Worm (Caenorhabditis elegans) whole organism, young adult: ENCODE measurements around the gene rps-1.

Source experiments
- B0035.1 ChIP-seq: sonication (generic microtip); optimal IDR thresholded peaks from 2 replicates; lab custom pipeline; 2016; ENCODE audit warnings: missing genetic modification characterization, mild to moderate bottlenecking, missing compliant biosample characterization, missing genotype, missing genetic modification reagents
- B0261.1 ChIP-seq: sonication (generic microtip); optimal IDR thresholded peaks from 2 replicates; lab custom pipeline; 2016; ENCODE audit warnings: mild to moderate bottlenecking, missing genetic modification characterization, moderate library complexity, missing compliant biosample characterization
- D2030.7 ChIP-seq: fragments of 200-800 bp; sonication (Bioruptor generic); IDR thresholded peaks from 2 replicates; pipeline ENCODE4 v1.3.6; 2022; ENCODE audit warnings: missing genetic modification reagents, missing genetic modification characterization, missing compliant biosample characterization
- F37B4.10 ChIP-seq: fragments of 200-800 bp; sonication (Bioruptor generic); IDR thresholded peaks from 2 replicates; pipeline ENCODE4 v1.3.6; 2022; ENCODE audit warnings: missing genetic modification characterization, missing compliant biosample characterization
- F49E8.2 ChIP-seq: sonication (generic microtip); optimal IDR thresholded peaks from 3 replicates; lab custom pipeline; 2017; ENCODE audit warnings: missing genetic modification characterization, mild to moderate bottlenecking, missing compliant biosample characterization, antibody characterized with exemption, moderate library complexity; ENCODE audit not compliant: insufficient read depth
- F57A8.1 ChIP-seq: fragments of 200-800 bp; sonication (Bioruptor generic); optimal IDR thresholded peaks from 2 replicates; lab custom pipeline; 2018; ENCODE audit warnings: mild to moderate bottlenecking, missing genetic modification characterization, moderate library complexity, missing compliant biosample characterization
- K11D2.4 ChIP-seq: fragments of 200-800 bp; sonication (Bioruptor generic); IDR thresholded peaks from 2 replicates; pipeline ENCODE4 v1.3.6; 2022; ENCODE audit warnings: missing genetic modification reagents, missing genetic modification characterization, missing compliant biosample characterization
- K12H6.12 ChIP-seq: fragments of 200-800 bp; sonication (Bioruptor generic); optimal IDR thresholded peaks from 2 replicates; lab custom pipeline; 2018; ENCODE audit warnings: mild to moderate bottlenecking, missing genetic modification characterization, missing compliant biosample characterization
- Y53F4B.3 ChIP-seq: fragments of 200-800 bp; sonication (Bioruptor generic); IDR thresholded peaks from 2 replicates; pipeline ENCODE4 v1.3.6; 2022; ENCODE audit warnings: missing genetic modification reagents, missing genetic modification characterization, missing compliant biosample characterization
- Y53G8AR.9 ChIP-seq: fragments of 200-800 bp; sonication (Bioruptor generic); conservative IDR thresholded peaks from 2 replicates; pipeline ENCODE4 v1.3.6; 2022; ENCODE audit warnings: missing genetic modification reagents, missing genetic modification characterization, missing compliant biosample characterization
- Y56A3A.18 ChIP-seq: fragments of 200-800 bp; sonication (Bioruptor generic); IDR thresholded peaks from 2 replicates; pipeline ENCODE4 v1.3.6; 2022; ENCODE audit warnings: missing genetic modification reagents, missing genetic modification characterization, missing compliant biosample characterization
- Y67H2A.10 ChIP-seq: fragments of 200-800 bp; sonication (Bioruptor generic); conservative IDR thresholded peaks from 2 replicates; pipeline ENCODE4 v1.3.6; 2022; ENCODE audit warnings: missing genetic modification reagents, missing genetic modification characterization, missing compliant biosample characterization
- Y95B8A.8 ChIP-seq: fragments of 200-800 bp; sonication (Bioruptor generic); IDR thresholded peaks from 2 replicates; pipeline ENCODE4 v1.3.6; 2022; ENCODE audit warnings: missing genetic modification reagents, missing genetic modification characterization, missing compliant biosample characterization
- ama-1 ChIP-seq, 3 experiments: fragments of 150-350 bp in 1 of 3; sonication (generic microtip) in 2 of 3; optimal IDR thresholded peaks; 2 replicates each; lab custom pipeline; 2014 to 2018; ENCODE audit warnings: missing biosample characterization in 2 of 3, missing genetic modification characterization in 2 of 3, missing genetic modification reagents in 2 of 3
- athp-1 ChIP-seq: sonication (generic microtip); optimal IDR thresholded peaks from 2 replicates; lab custom pipeline; 2017; ENCODE audit warnings: mild to moderate bottlenecking, missing genetic modification characterization, missing compliant biosample characterization
- attf-6 ChIP-seq: fragments of 200-800 bp; sonication (Bioruptor generic); IDR thresholded peaks from 2 replicates; pipeline ENCODE4 v1.3.6; 2022; ENCODE audit warnings: missing genetic modification reagents, missing genetic modification characterization, missing compliant biosample characterization
- ccch-3 ChIP-seq: fragments of 200-800 bp; sonication (Bioruptor generic); optimal IDR thresholded peaks from 2 replicates; lab custom pipeline; 2018; ENCODE audit warnings: mild to moderate bottlenecking, missing genetic modification characterization, missing compliant biosample characterization
- ceh-27 ChIP-seq: fragments of 200-800 bp; sonication (Bioruptor generic); optimal IDR thresholded peaks from 2 replicates; lab custom pipeline; 2018; ENCODE audit warnings: mild to moderate bottlenecking, missing genetic modification characterization, moderate library complexity, missing compliant biosample characterization
- ceh-79 ChIP-seq: sonication (generic microtip); optimal IDR thresholded peaks from 2 replicates; lab custom pipeline; 2017; ENCODE audit warnings: mild to moderate bottlenecking, missing genetic modification characterization, missing compliant biosample characterization
- dpff-1 ChIP-seq: sonication (generic microtip); optimal IDR thresholded peaks from 2 replicates; lab custom pipeline; 2017; ENCODE audit warnings: mild to moderate bottlenecking, missing genetic modification characterization, missing compliant biosample characterization
- egrh-3 ChIP-seq: fragments of 200-800 bp; sonication (Bioruptor generic); IDR thresholded peaks from 2 replicates; pipeline ENCODE4 v1.3.6; 2022; ENCODE audit warnings: missing genetic modification reagents, missing genetic modification characterization, missing compliant biosample characterization
- ekl-4 ChIP-seq: fragments of 200-800 bp; sonication (Bioruptor generic); IDR thresholded peaks from 2 replicates; pipeline ENCODE4 v1.3.6; 2022; ENCODE audit warnings: missing genetic modification reagents, missing genetic modification characterization, missing compliant biosample characterization
- hlh-12 ChIP-seq: sonication (generic microtip); optimal IDR thresholded peaks from 2 replicates; lab custom pipeline; 2016; ENCODE audit warnings: missing genetic modification characterization, missing compliant biosample characterization
- hlh-26 ChIP-seq: fragments of 200-800 bp; sonication (Bioruptor generic); conservative IDR thresholded peaks from 2 replicates; pipeline ENCODE4 v1.3.6; 2022; ENCODE audit warnings: missing genetic modification reagents, missing genetic modification characterization, missing compliant biosample characterization
- hmg-1.2 ChIP-seq: fragments of 200-800 bp; sonication (Bioruptor generic); IDR thresholded peaks from 2 replicates; pipeline ENCODE4 v1.3.6; 2022; ENCODE audit warnings: missing genetic modification reagents, missing genetic modification characterization, missing compliant biosample characterization
- hrde-1 ChIP-seq: sonication (generic microtip); optimal IDR thresholded peaks from 2 replicates; lab custom pipeline; 2016; ENCODE audit warnings: missing genetic modification characterization, mild to moderate bottlenecking, missing compliant biosample characterization, moderate library complexity, missing genotype, missing genetic modification reagents, borderline replicate concordance
- lag-1 ChIP-seq: fragments of 200-800 bp; sonication (Bioruptor generic); IDR thresholded peaks from 2 replicates; pipeline ENCODE4 v1.3.6; 2022; ENCODE audit warnings: missing genetic modification reagents, missing genetic modification characterization, missing compliant biosample characterization
- lin-26 ChIP-seq: fragments of 200-800 bp; sonication (Bioruptor generic); IDR thresholded peaks from 2 replicates; pipeline ENCODE4 v1.3.6; 2022; ENCODE audit warnings: missing genetic modification reagents, missing genetic modification characterization, missing compliant biosample characterization
- lin-40 ChIP-seq: sonication (generic microtip); optimal IDR thresholded peaks from 2 replicates; lab custom pipeline; 2016; ENCODE audit warnings: missing genetic modification characterization, mild to moderate bottlenecking, missing compliant biosample characterization, missing genotype, missing genetic modification reagents
- lin-54 ChIP-seq: fragments of 200-800 bp; sonication (Bioruptor generic); optimal IDR thresholded peaks from 2 replicates; lab custom pipeline; 2018; ENCODE audit warnings: mild to moderate bottlenecking, missing genetic modification characterization, missing compliant biosample characterization
- lir-1 ChIP-seq: fragments of 200-800 bp; sonication (Bioruptor generic); conservative IDR thresholded peaks from 2 replicates; pipeline ENCODE4 v1.3.6; 2022; ENCODE audit warnings: missing genetic modification reagents, missing genetic modification characterization, missing compliant biosample characterization
- madf-3 ChIP-seq: fragments of 200-800 bp; sonication (Bioruptor generic); IDR thresholded peaks from 2 replicates; pipeline ENCODE4 v1.3.6; 2022; ENCODE audit warnings: missing genetic modification reagents, missing genetic modification characterization, missing compliant biosample characterization
- madf-6 ChIP-seq: fragments of 200-800 bp; sonication (Bioruptor generic); IDR thresholded peaks from 2 replicates; pipeline ENCODE4 v1.3.6; 2022; ENCODE audit warnings: missing genetic modification reagents, missing genetic modification characterization, missing compliant biosample characterization
- mes-4 ChIP-seq: sonication (generic microtip); optimal IDR thresholded peaks from 2 replicates; lab custom pipeline; 2016; ENCODE audit warnings: missing genotype, missing genetic modification characterization, missing compliant biosample characterization
- nfya-2 ChIP-seq: fragments of 200-800 bp; sonication (Bioruptor generic); IDR thresholded peaks from 2 replicates; pipeline ENCODE4 v1.3.6; 2022; ENCODE audit warnings: missing genetic modification reagents, missing genetic modification characterization, missing compliant biosample characterization
- pbrm-1 ChIP-seq: fragments of 200-800 bp; sonication (Bioruptor generic); IDR thresholded peaks from 2 replicates; pipeline ENCODE4 v1.3.6; 2022; ENCODE audit warnings: missing genetic modification reagents, missing genetic modification characterization, missing compliant biosample characterization
- sdz-38 ChIP-seq: sonication (generic microtip); optimal IDR thresholded peaks from 2 replicates; lab custom pipeline; 2016; ENCODE audit warnings: missing genotype, missing genetic modification characterization, missing compliant biosample characterization
- sea-2 ChIP-seq: fragments of 200-800 bp; sonication (Bioruptor generic); IDR thresholded peaks from 2 replicates; pipeline ENCODE4 v1.3.6; 2022; ENCODE audit warnings: missing genetic modification characterization, missing compliant biosample characterization
- snpc-1.3 ChIP-seq: sonication (generic microtip); optimal IDR thresholded peaks from 2 replicates; lab custom pipeline; 2017; ENCODE audit warnings: missing genetic modification characterization, mild to moderate bottlenecking, missing compliant biosample characterization, antibody characterized with exemption, moderate library complexity, missing genotype, missing genetic modification reagents; ENCODE audit not compliant: insufficient read depth
- snpc-3.4 ChIP-seq: sonication (generic microtip); optimal IDR thresholded peaks from 2 replicates; lab custom pipeline; 2017; ENCODE audit warnings: missing genetic modification characterization, mild to moderate bottlenecking, missing compliant biosample characterization, antibody characterized with exemption, moderate library complexity, missing genotype, missing genetic modification reagents
- sptf-2 ChIP-seq: fragments of 200-800 bp; sonication (Bioruptor generic); optimal IDR thresholded peaks from 2 replicates; lab custom pipeline; 2018; ENCODE audit warnings: mild to moderate bottlenecking, missing genetic modification characterization, missing compliant biosample characterization
- tbp1 ChIP-seq: fragments of 200-800 bp; sonication (Bioruptor generic); optimal IDR thresholded peaks from 2 replicates; lab custom pipeline; 2018; ENCODE audit warnings: mild to moderate bottlenecking, missing genetic modification characterization, missing compliant biosample characterization
- tlf-1 ChIP-seq: fragments of 200-800 bp; sonication (Bioruptor generic); optimal IDR thresholded peaks from 2 replicates; lab custom pipeline; 2018; ENCODE audit warnings: mild to moderate bottlenecking, missing genetic modification characterization, missing compliant biosample characterization
- ztf-22 ChIP-seq: fragments of 200-800 bp; sonication (Bioruptor generic); optimal IDR thresholded peaks from 2 replicates; lab custom pipeline; 2018; ENCODE audit warnings: mild to moderate bottlenecking, missing genetic modification characterization, moderate library complexity, missing compliant biosample characterization

rps-1 gene

DNA sequence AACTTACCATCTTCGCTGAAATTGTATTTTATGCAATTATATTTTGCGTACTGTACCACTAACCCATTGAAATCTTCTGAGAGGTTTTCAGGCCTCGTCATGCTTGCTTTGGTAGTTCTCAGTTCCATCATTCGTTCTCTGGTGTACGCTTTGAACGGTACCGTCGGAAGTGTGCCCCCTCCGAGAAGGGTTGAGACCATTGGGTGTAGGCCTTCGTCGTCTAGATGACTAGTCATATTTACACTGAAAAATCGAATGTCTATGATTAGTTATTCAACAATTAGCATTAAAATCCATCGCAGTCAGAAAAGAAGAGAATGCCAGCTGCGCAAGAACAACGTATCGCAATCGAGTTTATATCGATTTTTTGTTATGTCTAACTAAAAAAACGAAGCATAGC lies 810 bp upstream of the rps-1 start, which contains the start of gene ifet-1:
Gene ifet-1 (minus strand): TSS at position 243 of the 400 bp plus-strand sequence.
- TF ChIP-seq sptf-2 (GFP tag; lab: Kevin White, UChicago) (no peak), Y56A3A.18 (GFP tag; lab: Robert Waterston, UW) (peak; percentile 59; the same call in 1 of the 2 replicates)

DNA sequence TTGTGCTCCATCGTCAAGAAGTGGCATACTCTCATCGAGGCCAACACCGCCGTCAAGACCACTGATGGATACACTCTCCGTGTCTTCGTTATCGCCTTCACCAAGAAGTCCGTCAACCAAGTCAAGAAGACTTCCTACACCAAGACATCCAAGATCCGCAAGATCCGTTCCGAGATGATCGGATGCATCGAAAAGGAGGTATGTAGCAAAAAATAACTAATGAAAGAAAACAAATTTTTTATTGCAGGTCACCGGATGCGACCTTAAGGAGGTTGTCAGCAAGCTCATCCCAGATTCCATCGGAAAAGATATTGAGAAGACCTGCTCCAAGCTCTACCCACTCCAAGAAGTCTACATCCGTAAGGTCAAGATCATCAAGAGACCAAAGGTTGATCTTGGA lies 595 bp downstream of the rps-1 start:
- TF ChIP-seq ztf-22 (GFP tag; lab: Kevin White, UChicago) = no peak
- TF ChIP-seq hlh-12 = no peak
- peak; percentile 9 for TF ChIP-seq F57A8.1 (GFP tag; lab: Kevin White, UChicago)
- no peak for TF ChIP-seq snpc-1.3 (tag; lab: Kevin White, UChicago)
- no peak for TF ChIP-seq dpff-1
- no peak for TF ChIP-seq madf-3 (GFP tag; lab: Robert Waterston, UW)
- no peak for TF ChIP-seq Y67H2A.10 (GFP tag; lab: Robert Waterston, UW)
- no peak for TF ChIP-seq ceh-79 (tag; lab: Kevin White, UChicago)
- no peak for TF ChIP-seq sea-2 (GFP tag; lab: Robert Waterston, UW)
- TF ChIP-seq K11D2.4 (GFP tag; lab: Robert Waterston, UW) = no peak
- TF ChIP-seq ccch-3 = no peak
- TF ChIP-seq ceh-27 = no peak
- TF ChIP-seq hmg-1.2 = 0 out of 2 replicates have a peak, but pooled peaks have one; percentile 6

DNA sequence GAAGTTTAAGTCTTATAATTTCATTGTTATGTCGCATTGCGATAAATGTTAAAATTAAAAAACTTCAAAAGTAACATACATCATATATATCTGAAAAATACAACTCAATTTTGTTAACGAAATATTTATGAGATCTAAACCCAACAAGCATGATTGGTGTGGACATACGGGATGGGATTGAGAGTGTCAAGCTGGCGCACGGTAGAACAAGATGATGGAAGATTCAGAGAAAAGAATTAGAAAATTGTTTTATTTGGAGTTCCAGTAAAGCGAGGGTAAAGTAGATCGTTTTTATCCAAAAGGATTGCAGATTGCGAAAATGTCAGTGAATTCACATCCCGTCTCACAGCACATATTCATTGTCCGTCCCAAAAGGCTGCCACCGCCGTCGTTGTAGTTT lies 1.1 kb downstream of the rps-1 start:
- peak; percentile 77 for TF ChIP-seq attf-6 (GFP tag; lab: Robert Waterston, UW)
- TF ChIP-seq Y53G8AR.9 (GFP tag; lab: Robert Waterston, UW) = peak; percentile 82
- no peak for TF ChIP-seq mes-4 (tag; lab: Kevin White, UChicago)
- no peak for TF ChIP-seq B0035.1 (tag; lab: Kevin White, UChicago)
- TF ChIP-seq F57A8.1 (GFP tag; lab: Kevin White, UChicago) = no peak
- TF ChIP-seq D2030.7 (GFP tag; lab: Robert Waterston, UW) = 0 out of 2 replicates have a peak, but pooled peaks have one; percentile 17
- TF ChIP-seq hrde-1 = peak; percentile 78
- TF ChIP-seq madf-6 (GFP tag; lab: Robert Waterston, UW) = peak; percentile 82
- TF ChIP-seq F49E8.2 (tag; lab: Kevin White, UChicago) = peak; percentile 53
- no peak for TF ChIP-seq sdz-38
- no peak for TF ChIP-seq ama-1 (optimal IDR thresholded peaks at IDR 0.05; lab: Kevin White, UChicago)
- peak in 1 of 2 experiments; percentile 78 for TF ChIP-seq ama-1 (GFP tag; optimal IDR thresholded peaks at IDR 0.05; lab: Kevin White, UChicago)
- TF ChIP-seq tlf-1 (GFP tag; lab: Kevin White, UChicago) = peak; percentile 35
- TF ChIP-seq ekl-4 (GFP tag; lab: Robert Waterston, UW) = peak; percentile 83
- TF ChIP-seq ceh-27 = no peak
- TF ChIP-seq nfya-2 (GFP tag; lab: Robert Waterston, UW) = 0 out of 2 replicates have a peak, but pooled peaks have one; percentile 7
- peak; percentile 77 for TF ChIP-seq lin-54 (GFP tag; lab: Kevin White, UChicago)
- TF ChIP-seq hlh-26 (GFP tag; lab: Robert Waterston, UW) = no peak
- TF ChIP-seq pbrm-1 (GFP tag; lab: Robert Waterston, UW) = peak; percentile 54; the same call in 1 of the 2 replicates
- TF ChIP-seq Y56A3A.18 (GFP tag; lab: Robert Waterston, UW) = no peak
- no peak for TF ChIP-seq lin-40
- peak; percentile 67; the same call in 1 of the 2 replicates for TF ChIP-seq lin-26 (GFP tag; lab: Robert Waterston, UW)
- no peak for TF ChIP-seq athp-1
- TF ChIP-seq Y53F4B.3 = no peak
- TF ChIP-seq egrh-3 (GFP tag; lab: Robert Waterston, UW) = no peak
- peak; percentile 52 for TF ChIP-seq tbp1 (GFP tag; lab: Kevin White, UChicago)
- no peak for TF ChIP-seq lag-1 (GFP tag; lab: Robert Waterston, UW)
- no peak for TF ChIP-seq lir-1
- TF ChIP-seq B0261.1 (tag; lab: Kevin White, UChicago) = no peak
- no peak for TF ChIP-seq hlh-12
- TF ChIP-seq K12H6.12 = no peak
- no peak for TF ChIP-seq F37B4.10 (GFP tag; lab: Robert Waterston, UW)
- peak; percentile 65 for TF ChIP-seq snpc-3.4 (tag; lab: Kevin White, UChicago)
- TF ChIP-seq Y95B8A.8 (GFP tag; lab: Robert Waterston, UW) = peak; percentile 32; the same call in 1 of the 2 replicates
